Fruit fly (Drosophila melanogaster): ENCODE measurements around the gene CG46270.

DNA sequence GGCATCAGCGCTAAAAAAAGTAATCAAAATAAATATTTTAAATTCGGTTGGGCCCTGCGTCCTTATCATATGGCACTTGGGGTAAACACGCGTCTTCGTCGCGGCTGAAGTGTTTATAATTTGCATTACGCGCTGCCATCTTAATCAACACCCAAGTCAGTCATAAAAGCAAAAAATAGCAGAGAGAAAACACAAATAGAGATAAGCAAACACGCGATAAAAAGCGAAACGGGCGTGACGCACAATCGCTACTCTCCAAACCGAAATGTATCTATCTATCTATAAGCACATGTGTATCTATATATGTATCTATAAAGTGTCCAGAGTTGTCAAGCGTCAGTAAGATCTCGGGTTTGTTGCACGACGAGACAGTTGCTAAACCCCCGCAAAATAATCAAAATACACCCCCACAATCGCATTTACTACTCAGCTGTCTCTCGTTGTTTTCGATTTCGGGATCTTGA lies 37.3 kb downstream of the CG46270 start:
- TF ChIP-seq CG8478 (optimal IDR thresholded peaks at IDR 0.05) (no peak), CTCF (optimal IDR thresholded peaks at IDR 0.05) (no peak)

Data from S2 (cell line).